Fruit fly (Drosophila melanogaster) whole organism, adult: Measurements from ENCODE around the gene CG34245.

Experiments
- CG12768 ChIP-seq: fragments of 200-800 bp; sonication (Bioruptor generic); optimal IDR thresholded peaks from 2 replicates; lab custom pipeline; 2017; ENCODE audit warnings: missing biosample characterization, missing genetic modification characterization, mild to moderate bottlenecking, moderate library complexity, missing genetic modification reagents
- CG33017 ChIP-seq: fragments of 200-800 bp; sonication (Bioruptor generic); optimal IDR thresholded peaks from 2 replicates; lab custom pipeline; 2018; ENCODE audit warnings: missing biosample characterization, mild to moderate bottlenecking, missing genetic modification characterization, moderate library complexity
- CG5204 ChIP-seq: fragments of 200-800 bp; sonication (Bioruptor generic); optimal IDR thresholded peaks from 2 replicates; lab custom pipeline; 2016; ENCODE audit warnings: missing biosample characterization, missing genetic modification characterization
- CG7101 ChIP-seq: fragments of 200-800 bp; sonication (Bioruptor generic); optimal IDR thresholded peaks from 2 replicates; lab custom pipeline; 2018; ENCODE audit warnings: missing biosample characterization, mild to moderate bottlenecking, missing genetic modification characterization, moderate library complexity
- Mnt ChIP-seq: fragments of 200-800 bp; sonication (Bioruptor generic); optimal IDR thresholded peaks from 2 replicates; lab custom pipeline; 2016; ENCODE audit warnings: missing biosample characterization, mild to moderate bottlenecking, missing genetic modification characterization
- cnc ChIP-seq, 2 experiments: fragments of >200 bp; optimal IDR thresholded peaks; 2 replicates each; lab custom pipeline; 2017
- kay ChIP-seq: fragments of 200-800 bp; sonication (Bioruptor generic); peaks from one replicate; lab custom pipeline; 2016; ENCODE audit warnings: missing biosample characterization, missing genetic modification characterization, borderline replicate concordance
- tj ChIP-seq: fragments of 200-800 bp; sonication (Bioruptor generic); optimal IDR thresholded peaks from 3 replicates; lab custom pipeline; 2017; ENCODE audit warnings: missing biosample characterization, mild to moderate bottlenecking, missing genetic modification characterization, moderate library complexity

DNA sequence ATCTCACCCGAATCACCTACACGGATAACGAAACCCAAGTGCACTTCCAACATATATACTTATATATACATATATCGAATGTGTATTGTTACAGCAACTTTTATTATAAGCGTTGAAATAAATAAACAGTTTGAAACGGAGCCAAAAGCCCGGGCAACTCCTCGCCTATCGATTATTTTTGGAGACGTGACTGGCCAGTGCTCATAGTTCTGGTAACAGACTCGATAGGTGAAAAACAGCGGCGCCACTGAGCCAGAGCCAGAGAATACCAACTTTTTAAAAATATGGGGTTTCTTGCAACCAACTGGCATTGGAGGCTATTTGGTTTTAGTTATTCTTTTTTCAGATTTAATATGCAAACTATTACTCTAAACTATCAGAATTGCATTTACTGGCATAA lies 48.6 kb upstream of the CG34245 start:
- TF ChIP-seq kay (GFP tag; lab: Kevin White, UChicago) (no peak), CG5204 (no peak), CG33017 (no peak), CG7101 (tag; lab: Kevin White, UChicago) (no peak), Mnt (no peak), CG12768 (GFP tag; lab: Kevin White, UChicago) (no peak), tj (no peak), cnc (optimal IDR thresholded peaks at IDR 0.05; lab: Kevin White, UChicago) (no peak)
